Worm (Caenorhabditis elegans) whole organism, L3 larva: ENCODE results near the gene hlh-4.
A peak's percentile ranks its signal among the peaks of the same experiment; 100 is the strongest.

Experiments used
- R02D3.7 ChIP-seq: fragments of 150-350 bp; optimal IDR thresholded peaks from 2 replicates; lab custom pipeline; 2014; ENCODE audit warnings: missing biosample characterization, missing genetic modification characterization
- ZK546.5 ChIP-seq: sonication (generic microtip); optimal IDR thresholded peaks from 2 replicates; lab custom pipeline; 2017; ENCODE audit warnings: missing biosample characterization, missing genetic modification characterization
- aly-2 ChIP-seq: fragments of 150-350 bp; optimal IDR thresholded peaks from 2 replicates; lab custom pipeline; 2014; ENCODE audit warnings: missing biosample characterization, missing genetic modification characterization
- ama-1 ChIP-seq: fragments of 150-350 bp; optimal IDR thresholded peaks from 2 replicates; lab custom pipeline; 2018
- ceh-16 ChIP-seq: sonication (generic microtip); optimal IDR thresholded peaks from 2 replicates; lab custom pipeline; 2017; ENCODE audit warnings: missing biosample characterization, missing genetic modification characterization
- ceh-28 ChIP-seq: fragments of 150-350 bp; optimal IDR thresholded peaks from 2 replicates; lab custom pipeline; 2014; ENCODE audit warnings: missing biosample characterization, missing genetic modification reagents, missing genetic modification characterization
- ceh-82 ChIP-seq: fragments of 150-350 bp; optimal IDR thresholded peaks from 2 replicates; lab custom pipeline; 2014; ENCODE audit warnings: missing biosample characterization, missing genetic modification characterization
- ceh-9 ChIP-seq: sonication (generic microtip); optimal IDR thresholded peaks from 2 replicates; lab custom pipeline; 2018; ENCODE audit warnings: missing biosample characterization, missing genetic modification characterization
- daf-12 ChIP-seq: fragments of 150-350 bp; optimal IDR thresholded peaks from 2 replicates; lab custom pipeline; 2014; ENCODE audit warnings: missing biosample characterization, missing genetic modification reagents, missing genetic modification characterization
- egl-27 ChIP-seq: sonication (generic microtip); optimal IDR thresholded peaks from 4 replicates; lab custom pipeline; 2017; ENCODE audit warnings: missing biosample characterization, missing genetic modification reagents, missing genetic modification characterization
- egl-5 ChIP-seq: fragments of 150-350 bp; optimal IDR thresholded peaks from 2 replicates; lab custom pipeline; 2017; ENCODE audit warnings: missing biosample characterization, missing genetic modification reagents, missing genetic modification characterization, inconsistent platforms
- elt-2 ChIP-seq: sonication (generic microtip); optimal IDR thresholded peaks from 2 replicates; lab custom pipeline; 2016; ENCODE audit warnings: missing genetic modification reagents, mild to moderate bottlenecking, missing genetic modification characterization, missing compliant biosample characterization
- elt-3 ChIP-seq, 3 experiments: fragments of 150-350 bp in 1 of 3; sonication (generic microtip) in 2 of 3; optimal IDR thresholded peaks; 2 replicates in 2 of 3; 4 replicates in 1 of 3; lab custom pipeline; 2014 to 2017; ENCODE audit warnings: missing biosample characterization in 3 of 3, missing genetic modification characterization in 3 of 3
- eor-1 ChIP-seq, 2 experiments: fragments of 150-350 bp; optimal IDR thresholded peaks; 2 replicates each; lab custom pipeline; 2014 to 2018; ENCODE audit warnings: missing biosample characterization in 2 of 2, missing genetic modification characterization in 2 of 2
- fos-1 ChIP-seq: fragments of 150-350 bp; optimal IDR thresholded peaks from 2 replicates; lab custom pipeline; 2014; ENCODE audit warnings: missing biosample characterization, missing genetic modification characterization
- hmg-11 ChIP-seq: sonication (generic microtip); optimal IDR thresholded peaks from 2 replicates; lab custom pipeline; 2016; ENCODE audit warnings: missing genetic modification characterization, missing compliant biosample characterization
- jun-1 ChIP-seq: fragments of 150-350 bp; optimal IDR thresholded peaks from 2 replicates; lab custom pipeline; 2014; ENCODE audit warnings: missing biosample characterization, missing genetic modification reagents, missing genetic modification characterization
- lin-15B ChIP-seq: fragments of 150-350 bp; optimal IDR thresholded peaks from 2 replicates; lab custom pipeline; 2014; ENCODE audit warnings: missing biosample characterization, missing genetic modification characterization
- lin-39 ChIP-seq: fragments of 150-350 bp; optimal IDR thresholded peaks from 2 replicates; lab custom pipeline; 2018; ENCODE audit warnings: missing biosample characterization, missing genetic modification reagents, missing genetic modification characterization
- lsy-12 ChIP-seq: sonication (generic microtip); optimal IDR thresholded peaks from 2 replicates; lab custom pipeline; 2016; ENCODE audit warnings: mild to moderate bottlenecking, missing genetic modification characterization, missing compliant biosample characterization
- mml-1 ChIP-seq: fragments of 150-350 bp; sonication (generic microtip); optimal IDR thresholded peaks from 3 replicates; lab custom pipeline; 2014; ENCODE audit warnings: missing biosample characterization, missing genetic modification characterization
- nfya-1 ChIP-seq: sonication (generic microtip); optimal IDR thresholded peaks from 2 replicates; lab custom pipeline; 2017; ENCODE audit warnings: missing genetic modification characterization, mild to moderate bottlenecking, missing compliant biosample characterization, antibody characterized with exemption, moderate library complexity; ENCODE audit not compliant: insufficient read depth
- nhr-12 ChIP-seq: fragments of 150-350 bp; optimal IDR thresholded peaks from 2 replicates; lab custom pipeline; 2014; ENCODE audit warnings: missing biosample characterization, missing genetic modification characterization
- nhr-23 ChIP-seq: fragments of 150-350 bp; optimal IDR thresholded peaks from 2 replicates; lab custom pipeline; 2014; ENCODE audit warnings: missing biosample characterization, missing genetic modification reagents, missing genetic modification characterization
- nhr-25 ChIP-seq: sonication (generic microtip); optimal IDR thresholded peaks from 2 replicates; lab custom pipeline; 2017; ENCODE audit warnings: missing biosample characterization, missing genetic modification characterization
- nhr-43 ChIP-seq: sonication (generic microtip); optimal IDR thresholded peaks from 2 replicates; lab custom pipeline; 2016; ENCODE audit warnings: mild to moderate bottlenecking, missing genetic modification characterization, missing compliant biosample characterization; ENCODE audit not compliant: poor library complexity, severe bottlenecking
- nhr-67 ChIP-seq: fragments of 150-350 bp; optimal IDR thresholded peaks from 2 replicates; lab custom pipeline; 2014; ENCODE audit warnings: missing biosample characterization, missing genetic modification characterization
- nhr-76 ChIP-seq: fragments of 150-350 bp; sonication (generic microtip); optimal IDR thresholded peaks from 5 replicates; lab custom pipeline; 2014; ENCODE audit warnings: missing biosample characterization, missing genetic modification characterization
- nhr-77 ChIP-seq: fragments of 150-350 bp; optimal IDR thresholded peaks from 2 replicates; lab custom pipeline; 2014; ENCODE audit warnings: missing biosample characterization, missing genetic modification characterization
- pha-4 ChIP-seq: fragments of 150-350 bp; optimal IDR thresholded peaks from 2 replicates; lab custom pipeline; 2014; ENCODE audit warnings: missing biosample characterization, missing genetic modification reagents, missing genetic modification characterization
- pqm-1 ChIP-seq: fragments of 150-350 bp; optimal IDR thresholded peaks from 2 replicates; lab custom pipeline; 2017; ENCODE audit warnings: missing biosample characterization, missing genetic modification characterization, inconsistent platforms
- sea-2 ChIP-seq: fragments of 150-350 bp; sonication (generic microtip); optimal IDR thresholded peaks from 4 replicates; lab custom pipeline; 2014; ENCODE audit warnings: missing biosample characterization, missing genetic modification reagents, missing genetic modification characterization
- skn-1 ChIP-seq: fragments of 150-350 bp; optimal IDR thresholded peaks from 2 replicates; lab custom pipeline; 2014; ENCODE audit warnings: missing biosample characterization, missing genetic modification characterization
- snpc-4 ChIP-seq: fragments of 150-350 bp; optimal IDR thresholded peaks from 2 replicates; lab custom pipeline; 2014; ENCODE audit warnings: missing biosample characterization, missing genetic modification characterization
- tbx-2 ChIP-seq: sonication (generic microtip); optimal IDR thresholded peaks from 2 replicates; lab custom pipeline; 2016; ENCODE audit warnings: mild to moderate bottlenecking, missing genetic modification characterization, missing compliant biosample characterization
- unc-39 ChIP-seq: sonication (generic microtip); optimal IDR thresholded peaks from 4 replicates; lab custom pipeline; 2017; ENCODE audit warnings: missing biosample characterization, missing genetic modification characterization
- zag-1 ChIP-seq: fragments of 150-350 bp; optimal IDR thresholded peaks from 2 replicates; lab custom pipeline; 2014; ENCODE audit warnings: missing biosample characterization, missing genetic modification characterization
- ztf-11 ChIP-seq: fragments of 150-350 bp; optimal IDR thresholded peaks from 2 replicates; lab custom pipeline; 2014; ENCODE audit warnings: missing biosample characterization, missing genetic modification characterization

The hlh-4 gene

DNA sequence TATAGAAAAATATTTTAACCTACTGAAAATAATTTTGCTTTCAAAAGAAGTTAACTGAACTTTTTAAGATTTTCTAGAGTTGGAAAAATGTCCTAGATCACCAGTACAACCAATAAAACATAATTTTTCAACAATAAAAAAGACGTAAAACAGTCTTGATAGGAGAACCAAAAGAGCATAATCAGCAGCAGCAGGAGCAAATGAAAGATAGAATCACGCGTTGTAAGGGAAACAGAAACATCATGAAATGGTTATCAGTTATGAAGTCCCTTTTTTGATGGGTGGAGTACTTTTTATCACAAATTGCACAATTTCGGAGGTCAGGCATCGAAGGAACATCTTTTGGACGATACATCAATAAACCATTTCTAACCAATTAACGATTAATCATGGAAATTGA is 16.9 kb downstream of the hlh-4 start:
- no peak for TF ChIP-seq ceh-82 (tag; lab: Kevin White, UChicago)
- TF ChIP-seq pha-4, result peak; percentile 35
- no peak for TF ChIP-seq skn-1 (tag; lab: Kevin White, UChicago)
- no peak for TF ChIP-seq nhr-76 (tag; lab: Kevin White, UChicago)
- TF ChIP-seq elt-3 (tag; optimal IDR thresholded peaks at IDR 0.05; lab: Kevin White, UChicago), result no peak
- peak; percentile 97 for TF ChIP-seq elt-2
- no peak for TF ChIP-seq eor-1 (tag; optimal IDR thresholded peaks at IDR 0.05; lab: Kevin White, UChicago)
- TF ChIP-seq fos-1 (tag; lab: Kevin White, UChicago), result no peak
- TF ChIP-seq ZK546.5 (tag; lab: Kevin White, UChicago), result no peak
- peak; percentile 95 for TF ChIP-seq pqm-1 (tag; lab: Kevin White, UChicago)
- TF ChIP-seq daf-12, result no peak
- TF ChIP-seq jun-1 (tag; lab: Kevin White, UChicago), result peak; percentile 16
- TF ChIP-seq ceh-28 (tag; lab: Kevin White, UChicago), result no peak
- no peak for TF ChIP-seq unc-39 (tag; lab: Kevin White, UChicago)
- TF ChIP-seq zag-1 (tag; lab: Kevin White, UChicago), result no peak
- no peak for TF ChIP-seq ceh-16 (tag; lab: Kevin White, UChicago)
- TF ChIP-seq nhr-12, result no peak
- no peak for TF ChIP-seq nhr-77

- TF ChIP-seq mml-1 (tag; lab: Kevin White, UChicago), result no peak
- TF ChIP-seq egl-27, result no peak
- peak; percentile 58 for TF ChIP-seq elt-2
- TF ChIP-seq pqm-1 (tag; lab: Kevin White, UChicago), result peak; percentile 36
- no peak for TF ChIP-seq elt-3 (tag; optimal IDR thresholded peaks at IDR 0.05; lab: Kevin White, UChicago)
Observed at ce11 chrIII:9720191-9720590, 18.7 kb downstream of the hlh-4 start, which contains the start of gene ncx-7. Gene ncx-7 (minus strand): TSS chrIII:9720291.

ce11 chrIII:9717243-9717642 is 21.6 kb downstream of the hlh-4 start:
- TF ChIP-seq nhr-25 (tag; lab: Kevin White, UChicago), result peak; percentile 18
- peak; percentile 45 for TF ChIP-seq tbx-2 (tag; lab: Kevin White, UChicago)
- TF ChIP-seq sea-2 (GFP tag; lab: Kevin White, UChicago), result no peak
- peak; percentile 43 for TF ChIP-seq aly-2
- no peak for TF ChIP-seq mml-1 (tag; lab: Kevin White, UChicago)
- TF ChIP-seq lsy-12 (tag; lab: Kevin White, UChicago), result peak; percentile 71
- peak; percentile 61 for TF ChIP-seq nhr-43 (tag; lab: Kevin White, UChicago)
- TF ChIP-seq pha-4, result peak; percentile 44
- peak; percentile 75 for TF ChIP-seq elt-2
- no peak for TF ChIP-seq nhr-67 (tag; lab: Kevin White, UChicago)
- TF ChIP-seq ZK546.5 (tag; lab: Kevin White, UChicago), result no peak
- TF ChIP-seq lin-39, result peak; percentile 61
- peak; percentile 99 for TF ChIP-seq snpc-4
- peak; percentile 96 for TF ChIP-seq ama-1 (lab: Kevin White, UChicago)
- peak; percentile 20 for TF ChIP-seq R02D3.7 (tag; lab: Kevin White, UChicago)
- peak; percentile 67 for TF ChIP-seq pqm-1 (tag; lab: Kevin White, UChicago)
- TF ChIP-seq lin-15B (tag; lab: Kevin White, UChicago), result peak; percentile 31
- TF ChIP-seq ztf-11 (tag; lab: Kevin White, UChicago), result no peak
- no peak for TF ChIP-seq daf-12
- peak; percentile 59 for TF ChIP-seq ceh-28 (tag; lab: Kevin White, UChicago)
- no peak for TF ChIP-seq skn-1 (tag; lab: Kevin White, UChicago)
- no peak for TF ChIP-seq hmg-11 (tag; lab: Kevin White, UChicago)
- peak; percentile 75 for TF ChIP-seq nfya-1
- TF ChIP-seq ceh-82 (tag; lab: Kevin White, UChicago), result peak; percentile 13
- peak; percentile 80 for TF ChIP-seq nhr-23 (tag; lab: Kevin White, UChicago)
- TF ChIP-seq nhr-77, result peak; percentile 34

DNA sequence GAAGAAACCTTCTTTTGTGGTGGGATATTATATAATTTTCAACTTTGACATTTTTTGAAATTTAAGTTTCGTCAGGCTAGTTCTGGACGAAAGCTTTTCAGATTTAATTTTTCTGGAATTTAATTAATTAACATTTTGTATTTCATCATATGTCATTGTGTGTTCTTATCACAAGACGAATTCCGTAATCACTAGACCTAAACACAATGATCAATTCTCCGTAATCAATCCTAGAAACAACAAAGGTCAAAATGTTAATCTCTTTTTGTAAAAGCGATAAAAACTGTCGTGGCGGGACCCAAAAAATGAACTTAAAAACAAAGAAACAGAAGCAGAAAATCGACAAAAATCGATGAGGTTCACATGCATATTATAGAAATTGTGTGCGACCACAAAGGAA is 24.1 kb downstream of the hlh-4 start:
- TF ChIP-seq elt-2 (peak; percentile 80), pqm-1 (tag; lab: Kevin White, UChicago) (peak; percentile 28), egl-5 (tag; lab: Kevin White, UChicago) (no peak), elt-3 (tag; optimal IDR thresholded peaks at IDR 0.05; lab: Kevin White, UChicago) (no peak), eor-1 (tag; optimal IDR thresholded peaks at IDR 0.05; lab: Kevin White, UChicago) (no peak), zag-1 (tag; lab: Kevin White, UChicago) (no peak), ceh-9 (no peak), R02D3.7 (tag; lab: Kevin White, UChicago) (no peak), nhr-43 (tag; lab: Kevin White, UChicago) (no peak), lin-39 (no peak)
